Worm (Caenorhabditis elegans): Measurements from ENCODE around the gene hecd-1.

The hecd-1 gene

DNA sequence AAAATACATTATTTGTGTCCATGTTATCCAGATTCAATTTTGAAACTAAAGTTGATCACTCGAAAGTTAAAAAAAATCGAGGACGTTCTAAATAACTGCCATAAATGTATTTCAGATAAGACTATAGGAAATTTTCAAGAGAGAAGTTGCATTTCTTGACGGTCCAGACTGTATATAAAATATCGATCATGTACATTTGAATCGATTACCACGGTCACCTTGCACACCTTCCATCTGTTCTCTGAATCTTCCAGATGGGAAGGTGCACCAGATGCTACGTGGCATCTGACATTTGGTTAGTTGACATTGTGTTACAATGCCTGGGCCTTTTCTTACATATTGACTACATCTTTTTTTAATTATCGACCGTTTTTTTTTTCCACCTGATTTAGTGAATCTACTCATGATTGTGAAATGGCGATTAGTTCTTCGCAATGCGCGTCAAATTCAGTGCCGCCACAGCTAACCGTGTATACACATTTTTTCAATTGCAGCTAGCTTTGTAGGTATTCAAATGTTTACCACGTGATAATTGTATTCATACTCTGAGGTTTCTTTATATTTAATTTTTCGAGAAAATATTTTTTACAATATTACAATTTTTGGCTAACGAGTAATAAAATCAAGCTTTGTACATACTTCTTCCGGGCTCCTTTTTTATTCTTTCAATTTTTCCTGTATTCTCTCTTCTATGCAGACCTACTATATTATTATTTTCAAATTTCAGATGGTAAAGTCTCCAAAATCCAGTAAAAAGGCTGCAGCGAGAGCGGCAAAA lies 23.7 kb upstream of the hecd-1 start, which contains the start of gene skr-16 (continued):
- TF ChIP-seq daf-16 (GFP tag; optimal IDR thresholded peaks at IDR 0.05), result no peak
- TF ChIP-seq daf-16 (tag; optimal IDR thresholded peaks at IDR 0.05), result peak; percentile 33
- peak; percentile 84 for TF ChIP-seq hlh-30 (tag; optimal IDR thresholded peaks at IDR 0.05; ENCODE audit: insufficient read depth)
- TF ChIP-seq nhr-76 (tag; optimal IDR thresholded peaks at IDR 0.05), result no peak
- no peak for TF ChIP-seq madf-9 (GFP tag; conservative IDR thresholded peaks at IDR 0.05)
- TF ChIP-seq ZK337.2 (GFP tag; IDR thresholded peaks at IDR 0.05), result no peak
- no peak for TF ChIP-seq mxl-2 (GFP tag; conservative IDR thresholded peaks at IDR 0.05)
- no peak for TF ChIP-seq snpc-4 (tag; optimal IDR thresholded peaks at IDR 0.05)
- no peak for TF ChIP-seq ztf-11 (tag; optimal IDR thresholded peaks at IDR 0.05)
- TF ChIP-seq T26A8.4 (GFP tag; IDR thresholded peaks at IDR 0.05), result no peak
- TF ChIP-seq tag-97 (GFP tag; IDR thresholded peaks at IDR 0.05), result no peak
- TF ChIP-seq egl-43 (GFP tag; IDR thresholded peaks at IDR 0.05), result no peak
- no peak for TF ChIP-seq R02D3.7 (tag; optimal IDR thresholded peaks at IDR 0.05)
- TF ChIP-seq sdz-12 (GFP tag; optimal IDR thresholded peaks at IDR 0.05), result no peak
- no peak for TF ChIP-seq mdt-29 (GFP tag; IDR thresholded peaks at IDR 0.05)
- no peak for TF ChIP-seq mes-2 (tag; optimal IDR thresholded peaks at IDR 0.05; ENCODE audit: poor library complexity, severe bottlenecking)
- no peak for TF ChIP-seq lin-29 (GFP tag; IDR thresholded peaks at IDR 0.05)
- no peak for TF ChIP-seq skn-1 (tag; optimal IDR thresholded peaks at IDR 0.05)
- TF ChIP-seq nhr-102 (tag; optimal IDR thresholded peaks at IDR 0.05), result no peak
- TF ChIP-seq mdl-1 (tag; optimal IDR thresholded peaks at IDR 0.05), result peak in 1 of 2 experiments; percentile 54
- TF ChIP-seq lin-15B (tag; optimal IDR thresholded peaks at IDR 0.05), result no peak
- no peak for TF ChIP-seq lim-7 (GFP tag; IDR thresholded peaks at IDR 0.05)
- no peak for TF ChIP-seq unc-39 (tag; optimal IDR thresholded peaks at IDR 0.05)
- no peak for TF ChIP-seq spr-1 (tag; optimal IDR thresholded peaks at IDR 0.05)
- no peak for TF ChIP-seq unc-130 (GFP tag; optimal IDR thresholded peaks at IDR 0.05)
- TF ChIP-seq Y5F2A.4 (GFP tag; optimal IDR thresholded peaks at IDR 0.05), result no peak
- no peak for TF ChIP-seq ceh-32 (tag; optimal IDR thresholded peaks at IDR 0.05; ENCODE audit: poor library complexity)
- TF ChIP-seq zip-2 (tag; optimal IDR thresholded peaks at IDR 0.05), result no peak
- no peak for TF ChIP-seq daf-8 (GFP tag; IDR thresholded peaks at IDR 0.05)
- TF ChIP-seq unc-62 (GFP tag; optimal IDR thresholded peaks at IDR 0.05 in 1 of 2), result peak in 1 of 2 experiments; percentile 23
- TF ChIP-seq unc-62 (tag; optimal IDR thresholded peaks at IDR 0.05), result no peak
- TF ChIP-seq hlh-11 (tag; optimal IDR thresholded peaks at IDR 0.05), result no peak
- TF ChIP-seq T20F7.1 (GFP tag; optimal IDR thresholded peaks at IDR 0.05), result peak; percentile 21
- TF ChIP-seq jun-1 (tag; optimal IDR thresholded peaks at IDR 0.05), result no peak
- no peak for TF ChIP-seq lin-13 (GFP tag; optimal IDR thresholded peaks at IDR 0.05)
- TF ChIP-seq dve-1 (tag; optimal IDR thresholded peaks at IDR 0.05; ENCODE audit: insufficient read depth), result peak; percentile 45
- TF ChIP-seq mxl-3 (GFP tag; optimal IDR thresholded peaks at IDR 0.05), result no peak
- TF ChIP-seq ceh-20 (GFP tag; IDR thresholded peaks at IDR 0.05), result no peak
- no peak for TF ChIP-seq lin-1 (GFP tag; IDR thresholded peaks at IDR 0.05)
- TF ChIP-seq dmd-6 (GFP tag; IDR thresholded peaks at IDR 0.05), result no peak
- TF ChIP-seq lsy-2 (tag; optimal IDR thresholded peaks at IDR 0.05), result no peak
- no peak for TF ChIP-seq vab-7 (GFP tag; IDR thresholded peaks at IDR 0.05)
